Worm (Caenorhabditis elegans) whole organism, L1 larva: Measurements from ENCODE around the gene cex-1.

ENCODE experiments used
- C16A3.4 ChIP-seq: fragments of 150-350 bp; optimal IDR thresholded peaks from 2 replicates; lab custom pipeline; 2014; ENCODE audit warnings: missing biosample characterization, missing genetic modification characterization
- C34B4.2 ChIP-seq: sonication (generic microtip); optimal IDR thresholded peaks from 2 replicates; lab custom pipeline; 2017; ENCODE audit warnings: mild to moderate bottlenecking, missing genetic modification characterization, missing compliant biosample characterization
- aha-1 ChIP-seq: fragments of 150-350 bp; optimal IDR thresholded peaks from 2 replicates; lab custom pipeline; 2014; ENCODE audit warnings: missing biosample characterization, missing genetic modification characterization
- aly-2 ChIP-seq: fragments of 150-350 bp; optimal IDR thresholded peaks from 2 replicates; lab custom pipeline; 2014; ENCODE audit warnings: missing biosample characterization, missing genetic modification characterization
- ama-1 ChIP-seq: fragments of 150-350 bp; optimal IDR thresholded peaks from 2 replicates; lab custom pipeline; 2014
- blmp-1 ChIP-seq: fragments of 150-350 bp; optimal IDR thresholded peaks from 2 replicates; lab custom pipeline; 2014; ENCODE audit warnings: missing biosample characterization, missing genetic modification characterization
- ceh-63 ChIP-seq: fragments of 200-800 bp; sonication (Bioruptor generic); optimal IDR thresholded peaks from 2 replicates; lab custom pipeline; 2018; ENCODE audit warnings: mild to moderate bottlenecking, missing genetic modification characterization, missing compliant biosample characterization
- ceh-90 ChIP-seq: sonication (generic microtip); optimal IDR thresholded peaks from 2 replicates; lab custom pipeline; 2016; ENCODE audit warnings: missing genetic modification characterization, missing compliant biosample characterization
- efl-3 ChIP-seq: fragments of 200-800 bp; sonication (Bioruptor generic); optimal IDR thresholded peaks from 2 replicates; lab custom pipeline; 2018; ENCODE audit warnings: mild to moderate bottlenecking, missing genetic modification characterization, missing compliant biosample characterization
- egl-13 ChIP-seq: sonication (generic microtip); optimal IDR thresholded peaks from 2 replicates; lab custom pipeline; 2016; ENCODE audit warnings: missing genotype, missing genetic modification reagents, missing genetic modification characterization, missing compliant biosample characterization
- egl-27 ChIP-seq, 2 experiments: fragments of 150-350 bp in 1 of 2; sonication (generic microtip); optimal IDR thresholded peaks; 3 replicates each; lab custom pipeline; 2017 to 2018; ENCODE audit warnings: missing biosample characterization in 2 of 2, missing genetic modification characterization in 2 of 2, missing genetic modification reagents in 2 of 2
- elt-2 ChIP-seq: sonication (generic microtip); optimal IDR thresholded peaks from 2 replicates; lab custom pipeline; 2016; ENCODE audit warnings: missing genetic modification characterization, mild to moderate bottlenecking, inconsistent platforms, missing compliant biosample characterization, missing genetic modification reagents
- ets-5 ChIP-seq: fragments of 200-800 bp; sonication (Bioruptor generic); IDR thresholded peaks from 2 replicates; pipeline ENCODE4 v1.3.6; 2022; ENCODE audit warnings: missing genetic modification characterization, missing compliant biosample characterization
- fkh-4 ChIP-seq: sonication (generic microtip); optimal IDR thresholded peaks from 2 replicates; lab custom pipeline; 2016; ENCODE audit warnings: missing compliant biosample characterization, missing genetic modification characterization, borderline replicate concordance
- fos-1 ChIP-seq: fragments of 150-350 bp; optimal IDR thresholded peaks from 2 replicates; lab custom pipeline; 2014; ENCODE audit warnings: missing biosample characterization, missing genetic modification characterization
- grh-1 ChIP-seq: fragments of 200-800 bp; sonication (Bioruptor generic); IDR thresholded peaks from 2 replicates; pipeline ENCODE4 v1.3.6; 2022; ENCODE audit warnings: missing genetic modification reagents, missing genetic modification characterization, missing compliant biosample characterization
- isw-1 ChIP-seq: fragments of 200-800 bp; sonication (Bioruptor generic); IDR thresholded peaks from 2 replicates; pipeline ENCODE4 v1.3.6; 2022; ENCODE audit warnings: missing genetic modification characterization, missing compliant biosample characterization
- lin-13 ChIP-seq: fragments of 150-350 bp; optimal IDR thresholded peaks from 2 replicates; lab custom pipeline; 2014; ENCODE audit warnings: missing biosample characterization, missing genetic modification reagents, missing genetic modification characterization
- lsy-2 ChIP-seq, 2 experiments: fragments of 150-350 bp; optimal IDR thresholded peaks; 2 replicates each; lab custom pipeline; 2014; ENCODE audit warnings: missing biosample characterization in 2 of 2, missing genetic modification characterization in 2 of 2
- mab-9 ChIP-seq: fragments of 200-800 bp; sonication (Bioruptor generic); IDR thresholded peaks from 2 replicates; pipeline ENCODE4 v1.3.6; 2022; ENCODE audit warnings: missing genetic modification reagents, missing genetic modification characterization, missing compliant biosample characterization
- nhr-11 ChIP-seq: fragments of 150-350 bp; optimal IDR thresholded peaks from 2 replicates; lab custom pipeline; 2014; ENCODE audit warnings: missing biosample characterization, missing genetic modification characterization
- nhr-19 ChIP-seq: fragments of 200-800 bp; sonication (Bioruptor generic); conservative IDR thresholded peaks from 2 replicates; pipeline ENCODE4 v1.3.6; 2022; ENCODE audit warnings: missing genetic modification characterization, missing compliant biosample characterization
- nhr-20 ChIP-seq: sonication (generic microtip); optimal IDR thresholded peaks from 2 replicates; lab custom pipeline; 2016; ENCODE audit warnings: mild to moderate bottlenecking, missing genetic modification characterization, missing compliant biosample characterization
- nhr-77 ChIP-seq: fragments of 150-350 bp; optimal IDR thresholded peaks from 2 replicates; lab custom pipeline; 2014; ENCODE audit warnings: missing biosample characterization, missing genetic modification characterization
- nhr-84 ChIP-seq: sonication (generic microtip); optimal IDR thresholded peaks from 2 replicates; lab custom pipeline; 2017; ENCODE audit warnings: missing biosample characterization, missing genetic modification characterization
- pag-3 ChIP-seq: sonication (generic microtip); optimal IDR thresholded peaks from 2 replicates; lab custom pipeline; 2017; ENCODE audit warnings: missing genetic modification characterization, mild to moderate bottlenecking, missing compliant biosample characterization, antibody characterized with exemption, borderline replicate concordance; ENCODE audit not compliant: insufficient read depth
- pax-3 ChIP-seq: fragments of 200-800 bp; sonication (Bioruptor generic); optimal IDR thresholded peaks from 2 replicates; lab custom pipeline; 2018; ENCODE audit warnings: mild to moderate bottlenecking, missing genetic modification characterization, moderate library complexity, missing compliant biosample characterization
- pqm-1 ChIP-seq: sonication (generic microtip); optimal IDR thresholded peaks from 3 replicates; lab custom pipeline; 2017; ENCODE audit warnings: missing biosample characterization, missing genetic modification characterization
- skn-1 ChIP-seq: fragments of 150-350 bp; optimal IDR thresholded peaks from 2 replicates; lab custom pipeline; 2014; ENCODE audit warnings: missing biosample characterization, missing genetic modification characterization
- sox-4 ChIP-seq: sonication (generic microtip); optimal IDR thresholded peaks from 2 replicates; lab custom pipeline; 2016; ENCODE audit warnings: missing genetic modification characterization, missing compliant biosample characterization
- sup-37 ChIP-seq: fragments of 200-800 bp; sonication (Bioruptor generic); optimal IDR thresholded peaks from 2 replicates; lab custom pipeline; 2018; ENCODE audit warnings: mild to moderate bottlenecking, missing genetic modification characterization, missing compliant biosample characterization
- swsn-7 ChIP-seq: sonication (generic microtip); optimal IDR thresholded peaks from 2 replicates; lab custom pipeline; 2016; ENCODE audit warnings: missing genetic modification characterization, missing compliant biosample characterization
- tlp-1 ChIP-seq: fragments of 150-350 bp; optimal IDR thresholded peaks from 2 replicates; lab custom pipeline; 2014; ENCODE audit warnings: missing biosample characterization, missing genetic modification characterization
- unc-86 ChIP-seq: sonication (generic microtip); optimal IDR thresholded peaks from 2 replicates; lab custom pipeline; 2016; ENCODE audit warnings: missing genetic modification characterization, missing compliant biosample characterization
- unc-98 ChIP-seq: fragments of 200-800 bp; sonication (Bioruptor generic); IDR thresholded peaks from 2 replicates; pipeline ENCODE4 v1.3.6; 2022; ENCODE audit warnings: missing genetic modification characterization, missing compliant biosample characterization
- xbp-1 ChIP-seq: sonication (generic microtip); optimal IDR thresholded peaks from 2 replicates; lab custom pipeline; 2016; ENCODE audit warnings: missing genetic modification characterization, missing compliant biosample characterization
- zag-1 ChIP-seq: fragments of 150-350 bp; optimal IDR thresholded peaks from 2 replicates; lab custom pipeline; 2014; ENCODE audit warnings: missing biosample characterization, missing genetic modification characterization
- zip-4 ChIP-seq: fragments of 200-800 bp; sonication (Bioruptor generic); optimal IDR thresholded peaks from 2 replicates; lab custom pipeline; 2018; ENCODE audit warnings: mild to moderate bottlenecking, missing genetic modification characterization, moderate library complexity, missing compliant biosample characterization
- ztf-11 ChIP-seq, 2 experiments: sonication (generic microtip); optimal IDR thresholded peaks; 2 replicates each; lab custom pipeline; 2016 to 2017; ENCODE audit warnings: missing genetic modification characterization in 2 of 2, missing biosample characterization in 1 of 2, missing compliant biosample characterization in 1 of 2

cex-1 gene

DNA sequence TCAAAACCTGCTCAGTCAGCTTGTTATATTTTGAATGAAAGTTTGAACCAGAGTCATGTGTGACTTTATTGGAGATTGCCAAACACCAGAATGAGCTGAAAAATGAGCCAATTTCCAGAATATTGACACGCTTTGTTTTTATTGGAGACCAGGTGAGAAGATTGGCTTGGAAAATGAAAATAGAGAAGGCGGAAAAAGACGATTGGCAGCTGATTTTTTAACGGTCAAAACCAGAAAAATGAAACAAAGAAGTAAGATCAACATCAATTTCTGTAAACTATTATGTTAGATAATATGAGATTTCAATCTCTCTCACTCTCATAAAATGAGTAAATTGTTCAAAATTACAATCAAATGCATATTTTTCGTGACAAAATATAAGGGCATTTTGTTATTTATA is 14.4 kb upstream of the cex-1 start, which contains the start of gene srx-114:
srx-114 (minus strand) TSS at position 101 of the 400 bp plus-strand sequence.
- TF ChIP-seq blmp-1 (tag; lab: Kevin White, UChicago): no peak
- no peak for TF ChIP-seq grh-1 (GFP tag; lab: Robert Waterston, UW)
- no peak for TF ChIP-seq isw-1 (GFP tag; lab: Robert Waterston, UW)
- TF ChIP-seq zip-4 (GFP tag; lab: Kevin White, UChicago): no peak
- no peak for TF ChIP-seq C16A3.4 (tag; lab: Kevin White, UChicago)
- TF ChIP-seq ceh-90: no peak
- no peak for TF ChIP-seq fkh-4 (tag; lab: Kevin White, UChicago)
- no peak for TF ChIP-seq aly-2 (tag; lab: Kevin White, UChicago)
- no peak for TF ChIP-seq skn-1 (tag; lab: Kevin White, UChicago)
- TF ChIP-seq egl-13 (tag; lab: Kevin White, UChicago): no peak
- TF ChIP-seq ztf-11 (tag; optimal IDR thresholded peaks at IDR 0.05; lab: Kevin White, UChicago): no peak
- TF ChIP-seq lsy-2 (tag; optimal IDR thresholded peaks at IDR 0.05; lab: Kevin White, UChicago): no peak

ce11 chrII:5436833-5437232 is 10.6 kb upstream of the cex-1 start, which contains the start of gene dct-5:
Gene dct-5, minus strand, starts transcription at chrII:5436933.
- TF ChIP-seq nhr-11 (tag; lab: Kevin White, UChicago) (no peak), unc-86 (tag; lab: Kevin White, UChicago) (no peak), tlp-1 (no peak), egl-27 (tag; optimal IDR thresholded peaks at IDR 0.05; lab: Kevin White, UChicago) (no peak), xbp-1 (tag; lab: Kevin White, UChicago) (no peak), lin-13 (GFP tag; lab: Kevin White, UChicago) (no peak), aly-2 (tag; lab: Kevin White, UChicago) (no peak), nhr-20 (tag; lab: Kevin White, UChicago) (no peak), efl-3 (GFP tag; lab: Kevin White, UChicago) (no peak), fos-1 (tag; lab: Kevin White, UChicago) (no peak), grh-1 (GFP tag; lab: Robert Waterston, UW) (no peak), zag-1 (tag; lab: Kevin White, UChicago) (no peak), C34B4.2 (tag; lab: Kevin White, UChicago) (no peak), unc-98 (no peak), pag-3 (tag; lab: Kevin White, UChicago) (no peak), zip-4 (GFP tag; lab: Kevin White, UChicago) (no peak), pqm-1 (tag; lab: Kevin White, UChicago) (no peak), ets-5 (no peak)

DNA sequence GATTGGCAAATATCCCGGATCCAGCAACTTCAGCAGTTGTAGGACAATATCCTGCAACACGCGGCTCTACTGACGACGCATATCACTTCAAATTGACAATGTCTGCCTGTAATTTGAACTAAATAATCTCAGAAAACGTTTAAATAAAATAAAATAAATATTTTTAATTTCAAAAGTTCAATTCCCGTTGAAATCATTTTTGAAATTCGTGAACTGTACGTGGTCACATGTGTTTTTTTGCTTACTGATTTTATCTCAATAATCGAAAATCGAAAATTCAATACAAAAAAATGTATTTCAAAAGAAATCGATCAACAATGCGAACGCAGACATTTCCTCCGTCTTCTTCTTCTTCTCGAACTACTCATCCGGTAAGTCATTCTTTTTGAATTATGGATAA is 9.9 kb upstream of the cex-1 start, which contains the start of gene F07F6.1:
F07F6.1 (plus strand) TSS at position 301 of the 400 bp plus-strand sequence.
- TF ChIP-seq grh-1 (GFP tag; lab: Robert Waterston, UW) (no peak), nhr-19 (GFP tag; lab: Robert Waterston, UW) (no peak), sup-37 (GFP tag; lab: Kevin White, UChicago) (no peak), swsn-7 (tag; lab: Kevin White, UChicago) (no peak), zag-1 (tag; lab: Kevin White, UChicago) (no peak), ets-5 (no peak), pax-3 (no peak), C16A3.4 (tag; lab: Kevin White, UChicago) (no peak), pag-3 (tag; lab: Kevin White, UChicago) (no peak), sox-4 (tag; lab: Kevin White, UChicago) (no peak), mab-9 (GFP tag; lab: Robert Waterston, UW) (no peak), elt-2 (tag; lab: Kevin White, UChicago) (no peak), ceh-63 (GFP tag; lab: Kevin White, UChicago) (no peak), xbp-1 (tag; lab: Kevin White, UChicago) (no peak), egl-13 (tag; lab: Kevin White, UChicago) (no peak), nhr-77 (tag; lab: Kevin White, UChicago) (no peak), nhr-84 (tag; lab: Kevin White, UChicago) (no peak), ama-1 (lab: Kevin White, UChicago) (no peak), egl-27 (tag; optimal IDR thresholded peaks at IDR 0.05; lab: Kevin White, UChicago) (no peak), aha-1 (tag; lab: Kevin White, UChicago) (no peak)
- TF ChIP-seq, all 84 proteins: peak for 0
